Worm (Caenorhabditis elegans) whole organism, L1 larva: ENCODE data around the gene Y39A1A.18.

Experiments
- C04F5.9 ChIP-seq: sonication (generic microtip); optimal IDR thresholded peaks from 2 replicates; lab custom pipeline; 2016; ENCODE audit warnings: missing genetic modification characterization, missing compliant biosample characterization
- aly-2 ChIP-seq: fragments of 150-350 bp; optimal IDR thresholded peaks from 2 replicates; lab custom pipeline; 2014; ENCODE audit warnings: missing biosample characterization, missing genetic modification characterization
- ama-1 ChIP-seq: fragments of 150-350 bp; optimal IDR thresholded peaks from 2 replicates; lab custom pipeline; 2014
- blmp-1 ChIP-seq: fragments of 150-350 bp; optimal IDR thresholded peaks from 2 replicates; lab custom pipeline; 2014; ENCODE audit warnings: missing biosample characterization, missing genetic modification characterization
- ceh-8 ChIP-seq: fragments of 200-800 bp; sonication (Bioruptor generic); optimal IDR thresholded peaks from 2 replicates; lab custom pipeline; 2018; ENCODE audit warnings: mild to moderate bottlenecking, missing genetic modification characterization, moderate library complexity, missing compliant biosample characterization
- ceh-82 ChIP-seq, 3 experiments: fragments of 150-350 bp in 1 of 3; sonication (generic microtip) in 2 of 3; optimal IDR thresholded peaks; 2 replicates each; lab custom pipeline; 2014 to 2017; ENCODE audit warnings: missing biosample characterization in 3 of 3, missing genetic modification characterization in 3 of 3
- ceh-88 ChIP-seq: fragments of 200-800 bp; sonication (Bioruptor generic); IDR thresholded peaks from 2 replicates; pipeline ENCODE4 v1.3.6; 2022; ENCODE audit warnings: missing genetic modification characterization, missing compliant biosample characterization
- ceh-90 ChIP-seq: sonication (generic microtip); optimal IDR thresholded peaks from 2 replicates; lab custom pipeline; 2016; ENCODE audit warnings: missing genetic modification characterization, missing compliant biosample characterization
- ces-1 ChIP-seq: fragments of 150-350 bp; optimal IDR thresholded peaks from 2 replicates; lab custom pipeline; 2014; ENCODE audit warnings: missing biosample characterization, missing genetic modification reagents, missing genetic modification characterization
- dsc-1 ChIP-seq: sonication (generic microtip); optimal IDR thresholded peaks from 2 replicates; lab custom pipeline; 2016; ENCODE audit warnings: mild to moderate bottlenecking, missing genetic modification characterization, missing compliant biosample characterization
- efl-1 ChIP-seq, 4 experiments: fragments of 150-350 bp; optimal IDR thresholded peaks in 3 of 4; peaks in 1 of 4; 1 replicate in 1 of 4; 2 replicates in 3 of 4; lab custom pipeline; 2014; ENCODE audit warnings: missing biosample characterization in 2 of 4, missing genetic modification characterization in 2 of 4, missing genetic modification reagents in 2 of 4
- egl-13 ChIP-seq: sonication (generic microtip); optimal IDR thresholded peaks from 2 replicates; lab custom pipeline; 2016; ENCODE audit warnings: missing genotype, missing genetic modification reagents, missing genetic modification characterization, missing compliant biosample characterization
- egl-27 ChIP-seq, 2 experiments: fragments of 150-350 bp in 1 of 2; sonication (generic microtip); optimal IDR thresholded peaks; 3 replicates each; lab custom pipeline; 2017 to 2018; ENCODE audit warnings: missing biosample characterization in 2 of 2, missing genetic modification characterization in 2 of 2, missing genetic modification reagents in 2 of 2
- fkh-8 ChIP-seq: sonication (generic microtip); optimal IDR thresholded peaks from 2 replicates; lab custom pipeline; 2016; ENCODE audit warnings: mild to moderate bottlenecking, missing genetic modification characterization, missing compliant biosample characterization
- lin-14 ChIP-seq: fragments of 200-800 bp; sonication (Bioruptor generic); optimal IDR thresholded peaks from 2 replicates; lab custom pipeline; 2018; ENCODE audit warnings: mild to moderate bottlenecking, missing genetic modification characterization, moderate library complexity, missing compliant biosample characterization
- lin-35 ChIP-seq, 2 experiments: fragments of 150-350 bp; optimal IDR thresholded peaks; 2 replicates each; lab custom pipeline; 2014; ENCODE audit warnings: missing biosample characterization in 2 of 2, missing genetic modification characterization in 2 of 2, missing genetic modification reagents in 2 of 2
- lin-39 ChIP-seq: fragments of 150-350 bp; optimal IDR thresholded peaks from 2 replicates; lab custom pipeline; 2014; ENCODE audit warnings: missing biosample characterization, missing genetic modification reagents, missing genetic modification characterization
- lsy-2 ChIP-seq, 2 experiments: fragments of 150-350 bp; optimal IDR thresholded peaks; 2 replicates each; lab custom pipeline; 2014; ENCODE audit warnings: missing biosample characterization in 2 of 2, missing genetic modification characterization in 2 of 2
- mab-9 ChIP-seq: fragments of 200-800 bp; sonication (Bioruptor generic); IDR thresholded peaks from 2 replicates; pipeline ENCODE4 v1.3.6; 2022; ENCODE audit warnings: missing genetic modification reagents, missing genetic modification characterization, missing compliant biosample characterization
- mdl-1 ChIP-seq, 2 experiments: fragments of 150-350 bp; optimal IDR thresholded peaks; 2 replicates each; lab custom pipeline; 2014 to 2017; ENCODE audit warnings: missing biosample characterization in 2 of 2, missing genetic modification characterization in 2 of 2, inconsistent platforms in 1 of 2
- mef-2 ChIP-seq: fragments of 150-350 bp; optimal IDR thresholded peaks from 2 replicates; lab custom pipeline; 2014; ENCODE audit warnings: missing biosample characterization, missing genetic modification characterization
- mep-1 ChIP-seq: fragments of 150-350 bp; optimal IDR thresholded peaks from 2 replicates; lab custom pipeline; 2014; ENCODE audit warnings: missing biosample characterization, missing genetic modification characterization
- nhr-11 ChIP-seq: fragments of 150-350 bp; optimal IDR thresholded peaks from 2 replicates; lab custom pipeline; 2014; ENCODE audit warnings: missing biosample characterization, missing genetic modification characterization
- nhr-12 ChIP-seq: sonication (generic microtip); optimal IDR thresholded peaks from 2 replicates; lab custom pipeline; 2017; ENCODE audit warnings: missing biosample characterization, missing genetic modification characterization
- nhr-20 ChIP-seq: sonication (generic microtip); optimal IDR thresholded peaks from 2 replicates; lab custom pipeline; 2016; ENCODE audit warnings: mild to moderate bottlenecking, missing genetic modification characterization, missing compliant biosample characterization
- nhr-47 ChIP-seq: sonication (generic microtip); optimal IDR thresholded peaks from 2 replicates; lab custom pipeline; 2016; ENCODE audit warnings: mild to moderate bottlenecking, missing genetic modification characterization, moderate library complexity, missing compliant biosample characterization
- nhr-71 ChIP-seq: sonication (generic microtip); optimal IDR thresholded peaks from 2 replicates; lab custom pipeline; 2016; ENCODE audit warnings: mild to moderate bottlenecking, missing genetic modification characterization, moderate library complexity, missing compliant biosample characterization
- nhr-85 ChIP-seq: sonication (generic microtip); peaks from one replicate; lab custom pipeline; 2016; ENCODE audit warnings: missing genetic modification characterization, inconsistent platforms, missing compliant biosample characterization
- pax-3 ChIP-seq: fragments of 200-800 bp; sonication (Bioruptor generic); optimal IDR thresholded peaks from 2 replicates; lab custom pipeline; 2018; ENCODE audit warnings: mild to moderate bottlenecking, missing genetic modification characterization, moderate library complexity, missing compliant biosample characterization
- skn-1 ChIP-seq: fragments of 150-350 bp; optimal IDR thresholded peaks from 2 replicates; lab custom pipeline; 2014; ENCODE audit warnings: missing biosample characterization, missing genetic modification characterization
- snu-23 ChIP-seq: sonication (generic microtip); optimal IDR thresholded peaks from 2 replicates; lab custom pipeline; 2016; ENCODE audit warnings: missing genetic modification characterization, missing compliant biosample characterization
- sox-4 ChIP-seq: sonication (generic microtip); optimal IDR thresholded peaks from 2 replicates; lab custom pipeline; 2016; ENCODE audit warnings: missing genetic modification characterization, missing compliant biosample characterization
- sptf-1 ChIP-seq: fragments of 150-350 bp; optimal IDR thresholded peaks from 2 replicates; lab custom pipeline; 2014; ENCODE audit warnings: missing biosample characterization, missing genetic modification characterization
- unc-30 ChIP-seq: sonication (generic microtip); optimal IDR thresholded peaks from 2 replicates; lab custom pipeline; 2017; ENCODE audit warnings: missing biosample characterization, missing genetic modification characterization
- unc-86 ChIP-seq: sonication (generic microtip); optimal IDR thresholded peaks from 2 replicates; lab custom pipeline; 2016; ENCODE audit warnings: missing genetic modification characterization, missing compliant biosample characterization
- zag-1 ChIP-seq: fragments of 150-350 bp; optimal IDR thresholded peaks from 2 replicates; lab custom pipeline; 2014; ENCODE audit warnings: missing biosample characterization, missing genetic modification characterization
- ztf-11 ChIP-seq, 2 experiments: sonication (generic microtip); optimal IDR thresholded peaks; 2 replicates each; lab custom pipeline; 2016 to 2017; ENCODE audit warnings: missing genetic modification characterization in 2 of 2, missing biosample characterization in 1 of 2, missing compliant biosample characterization in 1 of 2
- ztf-4 ChIP-seq: fragments of 150-350 bp; optimal IDR thresholded peaks from 2 replicates; lab custom pipeline; 2014; ENCODE audit warnings: missing biosample characterization, missing genetic modification characterization

Gene Y39A1A.18

ce11 chrIII:10717479-10717878, 23.2 kb upstream of the Y39A1A.18 start (continued):
- peak in 1 of 3 experiments; percentile 26 for TF ChIP-seq ceh-82 (tag; optimal IDR thresholded peaks at IDR 0.05; lab: Kevin White, UChicago)
- TF ChIP-seq nhr-47 = peak; percentile 40
- TF ChIP-seq lsy-2 (tag; optimal IDR thresholded peaks at IDR 0.05; lab: Kevin White, UChicago) = peak; percentile 26 to 30

ce11 chrIII:10716091-10716490, 21.8 kb upstream of the Y39A1A.18 start, which contains the start of gene W09D10.4:
TSS of gene W09D10.4 (minus strand) at chrIII:10716191.
- TF ChIP-seq unc-30 = no peak
- peak; percentile 52 for TF ChIP-seq lin-14 (GFP tag; lab: Kevin White, UChicago)
- no peak for TF ChIP-seq efl-1 (optimal IDR thresholded peaks at IDR 0.05; lab: Kevin White, UChicago)
- TF ChIP-seq efl-1 (GFP tag; optimal IDR thresholded peaks at IDR 0.05 in 1 of 2; lab: Kevin White, UChicago) = peak in 1 of 2 experiments; percentile 22
- TF ChIP-seq nhr-71 = peak; percentile 31
- TF ChIP-seq sox-4 (tag; lab: Kevin White, UChicago) = no peak
- no peak for TF ChIP-seq ztf-4 (tag; lab: Kevin White, UChicago)
- TF ChIP-seq ztf-11 (tag; optimal IDR thresholded peaks at IDR 0.05; lab: Kevin White, UChicago) = no peak

- TF ChIP-seq ceh-8 = peak; percentile 18
- no peak for TF ChIP-seq egl-27 (tag; optimal IDR thresholded peaks at IDR 0.05; lab: Kevin White, UChicago)
Measured at ce11 chrIII:10714541-10714940, 20.3 kb upstream of the Y39A1A.18 start.

- TF ChIP-seq sptf-1 (tag; lab: Kevin White, UChicago) = no peak
- TF ChIP-seq pax-3 = peak; percentile 27
- peak; percentile 48 for TF ChIP-seq nhr-85 (tag; lab: Kevin White, UChicago)
- no peak for TF ChIP-seq lin-39 (tag; lab: Kevin White, UChicago)
- peak in 1 of 2 experiments; percentile 40 for TF ChIP-seq lsy-2 (tag; optimal IDR thresholded peaks at IDR 0.05; lab: Kevin White, UChicago)
- no peak for TF ChIP-seq zag-1 (tag; lab: Kevin White, UChicago)
- no peak for TF ChIP-seq dsc-1 (tag; lab: Kevin White, UChicago)
- TF ChIP-seq lin-14 (GFP tag; lab: Kevin White, UChicago) = peak; percentile 31
- TF ChIP-seq mep-1 = peak; percentile 27
- peak in 1 of 2 experiments; percentile 41 for TF ChIP-seq lin-35 (GFP tag; optimal IDR thresholded peaks at IDR 0.05; lab: Kevin White, UChicago)
- TF ChIP-seq nhr-12 (tag; lab: Kevin White, UChicago) = no peak
- peak; percentile 94 for TF ChIP-seq blmp-1 (tag; lab: Kevin White, UChicago)
- peak; percentile 4 for TF ChIP-seq nhr-71
- TF ChIP-seq ama-1 (lab: Kevin White, UChicago) = peak; percentile 29
- TF ChIP-seq nhr-20 = peak; percentile 15
- peak; percentile 34 for TF ChIP-seq snu-23
Measured at ce11 chrIII:10711192-10711673, 16.9 kb upstream of the Y39A1A.18 start, which contains the start of gene W09D10.5. TSS of gene W09D10.5 (minus strand) at chrIII:10711536.

DNA sequence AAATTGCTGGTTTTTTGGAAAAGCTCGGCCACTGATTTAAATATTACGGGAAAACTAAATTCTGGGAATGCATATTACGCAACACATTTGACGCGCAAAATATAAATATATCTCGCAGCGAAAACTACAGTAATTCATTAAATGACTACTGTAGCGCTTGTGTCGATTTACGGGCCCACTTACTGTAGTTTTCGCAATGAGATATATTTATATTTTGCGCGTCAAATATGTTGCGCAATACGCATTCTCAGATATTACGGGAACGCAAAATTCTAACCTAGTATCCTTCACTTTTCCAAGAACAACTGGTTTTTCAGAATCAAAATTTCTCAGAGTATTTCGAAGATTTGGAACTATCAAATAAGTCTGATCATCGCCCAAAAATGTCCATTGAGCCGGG, 15.4 kb upstream of the Y39A1A.18 start:
- no peak for TF ChIP-seq unc-86 (tag; lab: Kevin White, UChicago)
- TF ChIP-seq mab-9 (GFP tag; lab: Robert Waterston, UW) = no peak
- TF ChIP-seq ceh-8 = no peak
- TF ChIP-seq efl-1 (optimal IDR thresholded peaks at IDR 0.05; lab: Kevin White, UChicago) = no peak
- TF ChIP-seq efl-1 (GFP tag; optimal IDR thresholded peaks at IDR 0.05 in 1 of 2; lab: Kevin White, UChicago) = no peak
- TF ChIP-seq lsy-2 (tag; optimal IDR thresholded peaks at IDR 0.05; lab: Kevin White, UChicago) = no peak
- TF ChIP-seq mdl-1 (tag; optimal IDR thresholded peaks at IDR 0.05; lab: Kevin White, UChicago) = no peak

DNA sequence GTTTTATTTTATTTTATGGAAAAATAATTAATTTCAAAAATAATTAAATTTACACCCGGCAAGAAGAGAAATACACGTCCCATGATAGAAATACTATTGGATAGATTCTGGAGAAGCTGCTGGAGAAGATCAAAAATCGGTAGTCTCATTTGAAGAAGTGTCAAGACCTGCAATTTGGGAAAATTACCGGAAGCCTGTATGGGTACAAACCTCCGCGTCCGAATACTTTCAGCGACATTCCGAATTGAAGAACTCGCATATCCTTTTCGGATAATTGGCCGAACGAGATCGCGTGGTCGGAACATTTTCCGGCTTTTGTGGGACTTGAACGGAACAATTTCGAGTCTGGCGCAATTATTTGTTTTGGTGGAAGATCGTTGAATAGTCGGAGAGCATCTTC, 14.2 kb upstream of the Y39A1A.18 start:
- TF ChIP-seq nhr-47 (no peak), mef-2 (tag; lab: Kevin White, UChicago) (no peak), aly-2 (tag; lab: Kevin White, UChicago) (no peak), ceh-90 (no peak), fkh-8 (tag; lab: Kevin White, UChicago) (no peak), egl-13 (tag; lab: Kevin White, UChicago) (no peak), lin-39 (tag; lab: Kevin White, UChicago) (no peak), nhr-11 (tag; lab: Kevin White, UChicago) (no peak), ama-1 (lab: Kevin White, UChicago) (no peak), ces-1 (GFP tag; lab: Kevin White, UChicago) (no peak), ceh-88 (GFP tag; lab: Robert Waterston, UW) (no peak), C04F5.9 (tag; lab: Kevin White, UChicago) (no peak), skn-1 (no peak), lsy-2 (tag; optimal IDR thresholded peaks at IDR 0.05; lab: Kevin White, UChicago) (no peak), unc-30 (no peak)
- TF ChIP-seq, all 84 proteins: peak for 0
